Fruit fly (Drosophila melanogaster) Kc167 (cell line): Measurements from ENCODE around the gene CG12057.

Source experiments
- Myc ChIP-seq: fragments of >200 bp; optimal IDR thresholded peaks from 2 replicates; lab custom pipeline; 2017; ENCODE audit warnings: missing external identifiers
- psq ChIP-seq: fragments of >200 bp; optimal IDR thresholded peaks from 2 replicates; lab custom pipeline; 2017; ENCODE audit warnings: missing external identifiers

DNA sequence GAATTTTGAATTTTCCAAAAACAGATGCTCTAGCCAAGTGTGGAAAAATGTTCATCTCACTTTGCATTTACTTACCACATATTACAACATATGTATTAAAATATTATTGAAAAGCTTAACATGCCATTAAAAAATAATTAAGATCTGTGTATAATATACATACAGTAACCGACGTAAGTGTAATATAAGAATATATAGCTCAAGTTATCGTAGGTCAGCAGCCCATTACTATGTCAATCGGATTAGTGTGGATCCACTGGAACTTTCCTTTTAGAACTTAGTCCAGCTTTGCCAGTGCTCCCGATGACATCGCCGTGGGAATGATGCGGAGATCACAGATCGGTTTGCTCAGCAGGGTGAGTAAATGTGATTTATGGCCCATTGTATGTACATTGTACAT, 23.1 kb downstream of the CG12057 start, which contains the start of gene Obp8a:
- TF ChIP-seq Myc (lab: Kevin White, UChicago) (no peak), psq (lab: Kevin White, UChicago) (no peak)
